Worm (Caenorhabditis elegans): ENCODE results near the gene srh-217.
A peak's percentile ranks its signal among the peaks of the same experiment; 100 is the strongest.

srh-217 gene

DNA sequence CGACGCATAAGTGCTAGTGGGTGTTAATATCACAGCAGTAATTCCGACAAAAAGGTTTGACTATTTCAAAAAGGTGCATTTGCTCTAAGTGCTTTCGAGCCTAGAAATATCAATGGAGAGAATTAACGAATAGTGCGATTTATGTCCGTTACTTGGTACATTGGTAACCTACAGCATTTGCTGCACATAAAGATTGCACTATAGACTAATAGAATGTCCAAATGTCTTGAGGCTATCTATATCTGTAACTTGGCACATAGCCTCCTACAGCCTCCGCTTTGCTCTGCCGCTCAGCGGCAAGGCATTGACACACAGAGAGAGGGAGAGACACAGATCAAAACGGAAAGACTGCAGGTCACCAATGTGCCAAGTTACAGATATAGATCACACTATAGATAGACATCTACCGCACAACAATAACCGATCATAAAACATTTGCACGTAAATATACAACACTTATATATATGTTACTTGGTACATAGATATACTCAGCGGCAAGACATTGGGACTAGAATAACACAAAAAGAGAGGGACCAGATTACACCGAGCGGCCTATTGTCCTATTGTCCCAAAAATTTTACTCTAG is at the start of gene srh-217, which contains the start of gene Y113G7B.28:
srh-217 (minus strand) TSS at position 101 of the 586 bp plus-strand sequence.
Y113G7B.28 (plus strand) TSS at position 536 of the 586 bp plus-strand sequence.
- TF ChIP-seq F13H6.1 (tag; optimal IDR thresholded peaks at IDR 0.05) (no peak), ceh-24 (tag; optimal IDR thresholded peaks at IDR 0.05) (no peak), ceh-18 (tag; optimal IDR thresholded peaks at IDR 0.05) (no peak), ceh-9 (tag; optimal IDR thresholded peaks at IDR 0.05) (no peak), ceh-19 (GFP tag; optimal IDR thresholded peaks at IDR 0.05) (no peak), dve-1 (tag; optimal IDR thresholded peaks at IDR 0.05) (no peak), lim-6 (tag; optimal IDR thresholded peaks at IDR 0.05) (no peak), hlh-8 (tag; optimal IDR thresholded peaks at IDR 0.05) (no peak), ceh-30 (tag; optimal IDR thresholded peaks at IDR 0.05) (no peak), fax-1 (tag; optimal IDR thresholded peaks at IDR 0.05) (no peak), ceh-22 (tag; optimal IDR thresholded peaks at IDR 0.05) (no peak), elt-2 (tag; optimal IDR thresholded peaks at IDR 0.05) (no peak), ceh-45 (GFP tag; IDR thresholded peaks at IDR 0.05) (no peak), tbx-7 (tag; optimal IDR thresholded peaks at IDR 0.05) (no peak), elt-4 (tag; optimal IDR thresholded peaks at IDR 0.05) (no peak), gmeb-2 (tag; optimal IDR thresholded peaks at IDR 0.05) (no peak)

DNA sequence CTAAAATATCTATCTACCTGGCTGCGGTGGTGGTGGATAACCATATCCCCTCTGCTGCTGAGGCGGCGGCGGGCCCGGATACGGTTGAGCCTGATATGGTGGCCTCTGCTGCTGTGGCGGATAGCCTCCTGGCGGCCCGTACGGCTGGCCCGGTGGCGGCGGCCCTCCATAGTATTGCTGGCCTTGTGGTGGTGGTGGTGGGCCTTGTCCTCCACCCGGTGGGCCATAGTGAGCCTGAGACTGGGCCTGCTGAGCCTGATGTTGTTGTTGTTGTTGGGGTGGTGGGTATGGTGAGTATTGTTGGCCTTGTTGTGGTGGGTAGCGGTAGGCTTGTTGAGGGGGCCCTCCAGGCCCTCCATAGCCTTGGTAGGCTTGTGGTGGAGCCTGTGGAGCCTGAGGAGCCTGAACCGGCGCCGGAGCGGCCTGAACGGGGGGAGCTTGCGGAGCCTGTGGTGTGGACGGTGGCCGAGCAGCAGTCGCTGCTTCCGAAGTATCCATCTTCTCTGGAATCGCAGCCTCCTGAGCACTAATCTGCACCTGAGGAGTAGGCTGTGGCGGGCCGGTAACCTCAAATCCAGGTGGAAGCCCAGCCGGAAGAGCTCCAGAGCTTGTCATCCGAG is 46.0 kb upstream of the srh-217 start:
- TF ChIP-seq syd-9 (tag; optimal IDR thresholded peaks at IDR 0.05), result peak; percentile 12
- peak; percentile 42 for TF ChIP-seq pag-3 (tag; optimal IDR thresholded peaks at IDR 0.05; ENCODE audit: borderline replicate concordance)
- TF ChIP-seq ceh-31 (tag; optimal IDR thresholded peaks at IDR 0.05), result peak; percentile 5
- TF ChIP-seq pha-4 (tag; optimal IDR thresholded peaks at IDR 0.05), result no peak
- TF ChIP-seq T23F11.4 (GFP tag; optimal IDR thresholded peaks at IDR 0.05), result peak; percentile 11
- TF ChIP-seq K09A11.1 (tag; optimal IDR thresholded peaks at IDR 0.05; ENCODE audit: insufficient read depth), result no peak

DNA sequence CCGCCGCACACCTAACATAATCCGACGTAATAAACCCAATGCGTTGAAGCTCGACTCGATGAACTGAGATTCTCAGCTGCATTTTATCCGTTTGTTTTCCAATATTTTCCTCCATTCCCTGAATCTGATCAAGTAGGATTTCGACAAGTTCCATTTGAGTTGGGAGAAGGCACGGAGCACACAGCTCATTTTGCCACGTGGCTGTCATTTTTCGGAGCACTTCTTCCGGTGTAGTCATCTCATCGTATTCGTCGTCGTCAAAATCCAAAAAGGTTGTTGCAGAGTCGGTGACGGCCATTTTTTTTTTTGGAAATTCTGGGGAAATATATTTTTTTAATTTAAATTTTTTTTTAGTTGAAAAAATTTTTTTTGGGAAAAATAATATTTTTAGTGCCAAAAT is 42.1 kb upstream of the srh-217 start, which contains the start of gene sld-5:
sld-5 (minus strand) TSS at position 317 of the 400 bp plus-strand sequence.
- no peak for TF ChIP-seq pha-2 (tag; optimal IDR thresholded peaks at IDR 0.05)
- TF ChIP-seq fax-1 (tag; optimal IDR thresholded peaks at IDR 0.05), result no peak
- no peak for TF ChIP-seq ceh-45 (GFP tag; IDR thresholded peaks at IDR 0.05)
- TF ChIP-seq ceh-31 (tag; optimal IDR thresholded peaks at IDR 0.05), result no peak
- no peak for TF ChIP-seq K09A11.1 (tag; optimal IDR thresholded peaks at IDR 0.05; ENCODE audit: insufficient read depth)
- TF ChIP-seq fkh-10 (GFP tag; optimal IDR thresholded peaks at IDR 0.05), result no peak
- no peak for TF ChIP-seq ceh-18 (tag; optimal IDR thresholded peaks at IDR 0.05)
- no peak for TF ChIP-seq tbx-2 (tag; optimal IDR thresholded peaks at IDR 0.05)

DNA sequence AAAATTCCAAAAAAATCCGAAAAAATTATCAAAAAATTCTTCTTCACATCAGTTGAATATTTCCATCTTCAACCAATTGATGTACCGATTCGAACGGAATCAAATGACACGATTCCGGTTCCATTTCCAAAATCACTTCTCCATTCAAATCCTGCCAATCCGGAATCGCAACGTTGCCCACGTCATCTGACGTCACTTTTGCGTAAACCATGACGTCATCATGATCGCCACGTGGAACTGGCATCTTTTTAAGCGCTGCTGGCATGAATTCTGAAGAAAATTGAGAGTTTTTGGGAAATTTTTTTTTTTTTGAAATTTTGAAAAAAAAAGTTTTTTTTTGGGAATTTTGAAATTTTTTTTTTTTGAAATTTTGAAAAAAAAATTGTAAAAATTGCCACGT is 39.9 kb upstream of the srh-217 start:
- TF ChIP-seq lin-11 (tag; optimal IDR thresholded peaks at IDR 0.05), result no peak
- no peak for TF ChIP-seq ref-2 (tag; optimal IDR thresholded peaks at IDR 0.05)

DNA sequence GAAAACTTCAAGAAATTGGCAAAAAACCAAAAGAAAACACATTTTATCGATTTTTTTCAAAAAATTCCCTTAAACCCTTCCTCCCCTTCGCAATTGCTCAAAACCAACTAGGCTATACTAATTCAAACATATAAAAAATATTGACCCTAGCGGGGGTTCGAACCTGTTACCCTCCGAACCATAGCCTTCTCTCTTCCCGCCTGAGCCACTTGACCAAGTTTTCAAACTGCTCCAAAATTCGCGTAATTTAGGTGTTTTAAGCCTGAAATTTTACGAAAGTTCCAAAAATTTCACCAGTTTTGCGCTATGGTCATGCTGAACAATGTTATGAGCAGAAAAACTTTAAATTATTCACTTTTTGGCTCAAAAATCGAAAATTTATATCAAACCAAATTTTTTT is 39.1 kb upstream of the srh-217 start:
- no peak for TF ChIP-seq dmd-4 (tag; optimal IDR thresholded peaks at IDR 0.05; ENCODE audit: borderline replicate concordance)
- no peak for TF ChIP-seq nhr-232 (tag; optimal IDR thresholded peaks at IDR 0.05)
- TF ChIP-seq F13H6.1 (tag; optimal IDR thresholded peaks at IDR 0.05), result no peak
- TF ChIP-seq unc-86 (tag; optimal IDR thresholded peaks at IDR 0.05), result no peak
- TF ChIP-seq ceh-24 (tag; optimal IDR thresholded peaks at IDR 0.05), result no peak
- TF ChIP-seq pros-1 (tag; optimal IDR thresholded peaks at IDR 0.05), result no peak
- TF ChIP-seq ceh-2 (tag; optimal IDR thresholded peaks at IDR 0.05), result no peak
- no peak for TF ChIP-seq hlh-15 (tag; optimal IDR thresholded peaks at IDR 0.05)
- TF ChIP-seq ceh-19 (GFP tag; optimal IDR thresholded peaks at IDR 0.05), result no peak
- TF ChIP-seq ttx-3 (tag; optimal IDR thresholded peaks at IDR 0.05), result no peak
- TF ChIP-seq fkh-10 (GFP tag; optimal IDR thresholded peaks at IDR 0.05), result no peak
- TF ChIP-seq ceh-34 (tag; optimal IDR thresholded peaks at IDR 0.05), result no peak
- TF ChIP-seq rnt-1 (tag; optimal IDR thresholded peaks at IDR 0.05), result no peak
- no peak for TF ChIP-seq eyg-1 (tag; optimal IDR thresholded peaks at IDR 0.05)
- no peak for TF ChIP-seq ceh-45 (GFP tag; IDR thresholded peaks at IDR 0.05)
- TF ChIP-seq ceh-14 (tag; optimal IDR thresholded peaks at IDR 0.05), result no peak
- TF ChIP-seq hlh-6 (tag; optimal IDR thresholded peaks at IDR 0.05), result no peak
- TF ChIP-seq C38D4.7 (GFP tag; optimal IDR thresholded peaks at IDR 0.05), result no peak
- TF ChIP-seq lim-6 (tag; optimal IDR thresholded peaks at IDR 0.05), result no peak
- TF ChIP-seq lin-11 (tag; optimal IDR thresholded peaks at IDR 0.05), result no peak
